Fruit fly (Drosophila melanogaster): ENCODE measurements around the gene Nlg4.
A peak's percentile ranks its signal among the peaks of the same experiment; 100 is the strongest.

The Nlg4 gene

DNA sequence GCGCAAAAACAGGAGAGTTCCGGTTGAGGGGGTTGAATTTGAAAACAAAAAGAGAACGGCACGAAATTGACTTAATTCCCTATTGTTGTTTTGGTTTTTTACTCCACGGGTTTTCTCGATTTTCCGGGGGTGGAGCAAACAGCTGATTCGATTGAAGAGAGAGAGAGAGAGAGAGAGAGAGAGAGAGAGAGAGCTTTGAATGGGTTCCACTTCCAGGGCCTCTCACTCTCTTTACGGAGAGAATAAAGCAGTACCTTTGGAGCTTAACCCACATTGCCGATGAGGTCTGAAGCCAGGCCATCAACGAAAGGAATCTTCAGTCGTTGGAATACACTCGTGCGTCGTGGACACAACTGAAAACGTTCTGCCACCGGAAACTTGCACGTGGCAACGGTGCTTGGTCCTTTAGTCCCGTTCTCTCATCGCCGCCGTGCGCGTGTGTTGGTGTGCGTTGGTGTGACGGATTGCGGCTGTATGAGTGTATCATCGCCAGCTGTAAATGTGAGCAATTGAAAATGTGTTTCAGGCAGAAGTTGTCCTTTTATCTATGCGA, at the start of gene Nlg4:
Gene Nlg4, plus strand, starts transcription at position 332 of the 553 bp plus-strand sequence.
- no peak for TF ChIP-seq CG17801 (GFP tag; optimal IDR thresholded peaks at IDR 0.05; ENCODE audit: partially characterized antibody)

DNA sequence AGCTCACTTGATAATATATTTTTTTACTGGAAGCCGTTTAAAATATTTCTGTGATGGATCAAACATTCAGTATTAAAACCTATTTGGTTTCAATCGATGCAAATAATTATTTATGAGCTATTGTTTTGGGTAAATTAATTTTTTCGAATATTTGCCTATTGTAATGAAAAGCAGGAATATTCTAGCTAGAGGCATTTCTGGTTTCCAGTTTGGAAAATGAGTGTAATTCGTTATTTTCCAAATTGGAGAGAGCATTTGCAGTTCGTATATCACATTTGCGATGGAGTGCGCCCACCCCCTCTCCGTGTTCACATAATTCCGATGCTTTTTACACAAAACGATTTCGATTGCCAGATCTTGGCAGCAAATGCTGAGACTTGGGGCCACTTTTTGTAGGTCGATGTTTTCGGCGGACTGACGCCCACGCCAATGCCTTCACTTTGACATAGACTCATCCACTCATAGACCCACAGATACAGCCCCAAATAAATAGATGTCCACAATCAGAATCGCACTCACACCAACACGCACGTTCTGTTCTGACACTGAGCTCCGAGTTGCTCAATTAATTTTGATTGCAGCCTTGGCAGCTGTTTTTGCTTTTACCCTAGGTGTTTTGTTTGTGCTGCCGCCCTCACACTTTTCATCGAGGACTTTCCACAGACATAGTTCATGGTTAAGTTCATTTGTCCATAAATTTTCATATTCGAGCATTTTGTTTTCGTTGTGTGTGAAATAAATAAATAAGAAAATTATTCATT, 36.8 kb upstream of the Nlg4 start:
- TF ChIP-seq CG17801 (GFP tag; optimal IDR thresholded peaks at IDR 0.05; ENCODE audit: partially characterized antibody): no peak

DNA sequence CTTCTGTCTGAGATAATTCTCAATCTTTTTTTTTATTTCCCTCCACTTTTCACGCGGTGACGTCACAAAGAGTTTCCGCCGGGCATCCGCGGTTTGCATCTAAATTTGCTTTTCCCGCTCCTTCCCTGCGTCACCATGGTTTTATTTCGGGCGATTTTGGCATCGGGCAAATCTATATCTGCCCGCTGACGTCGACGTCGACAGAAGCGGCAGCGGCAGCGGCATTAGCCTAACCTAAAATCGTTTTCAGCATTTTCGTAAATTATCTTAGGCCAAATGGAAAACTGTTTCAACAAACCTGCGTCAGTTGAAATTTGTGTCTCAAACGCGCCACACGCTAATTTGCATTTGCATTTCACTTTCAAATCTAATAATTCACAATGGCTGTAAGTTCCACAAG, 35.5 kb upstream of the Nlg4 start, which contains the start of gene CG5023:
Gene CG5023, plus strand, starts transcription at position 301 of the 400 bp plus-strand sequence.
- no peak for TF ChIP-seq CG17801 (GFP tag; optimal IDR thresholded peaks at IDR 0.05; ENCODE audit: partially characterized antibody)

DNA sequence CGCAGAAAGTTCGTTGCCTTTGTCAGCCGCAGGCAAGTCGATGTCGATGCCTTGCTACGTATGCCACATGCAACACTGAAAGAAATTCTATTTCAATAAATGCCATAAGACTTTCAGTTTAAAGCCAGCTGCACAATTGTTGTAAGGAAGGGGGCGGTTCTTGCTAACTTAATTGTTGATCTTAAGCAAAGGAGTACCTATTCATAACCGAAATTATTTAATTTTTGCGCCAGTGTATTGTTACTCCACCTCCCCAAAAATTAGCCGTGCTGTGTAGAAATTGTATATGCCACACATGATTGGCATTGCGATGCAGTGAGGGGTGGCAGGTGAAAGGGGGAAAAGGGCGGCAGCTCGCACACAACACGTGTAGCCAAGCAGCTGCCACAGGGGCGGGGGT, 19.6 kb upstream of the Nlg4 start:
- TF ChIP-seq CG17801 (GFP tag; optimal IDR thresholded peaks at IDR 0.05; ENCODE audit: partially characterized antibody): no peak

DNA sequence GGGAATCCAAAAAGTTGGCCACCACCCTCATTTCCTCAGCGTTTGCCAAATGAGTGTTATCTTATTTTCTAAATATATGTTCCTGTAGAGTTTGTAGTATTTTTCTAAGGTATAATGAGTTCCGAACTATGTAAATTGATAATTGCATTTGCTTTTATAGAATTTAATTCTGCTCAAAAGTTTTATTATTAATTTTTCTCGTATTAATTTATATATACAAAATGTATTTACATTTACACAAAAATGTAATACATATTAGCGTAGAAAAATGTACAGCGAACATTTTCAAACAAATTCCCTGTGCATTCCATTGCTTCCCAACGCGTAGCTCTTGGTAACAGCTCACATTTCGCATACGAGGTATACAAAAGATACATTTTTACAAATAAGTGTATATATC, 5.1 kb downstream of the Nlg4 start, which contains the start of gene CG17199:
Gene CG17199, minus strand, starts transcription at position 101 of the 400 bp plus-strand sequence.
- no peak for TF ChIP-seq CG17801 (GFP tag; optimal IDR thresholded peaks at IDR 0.05; ENCODE audit: partially characterized antibody)

DNA sequence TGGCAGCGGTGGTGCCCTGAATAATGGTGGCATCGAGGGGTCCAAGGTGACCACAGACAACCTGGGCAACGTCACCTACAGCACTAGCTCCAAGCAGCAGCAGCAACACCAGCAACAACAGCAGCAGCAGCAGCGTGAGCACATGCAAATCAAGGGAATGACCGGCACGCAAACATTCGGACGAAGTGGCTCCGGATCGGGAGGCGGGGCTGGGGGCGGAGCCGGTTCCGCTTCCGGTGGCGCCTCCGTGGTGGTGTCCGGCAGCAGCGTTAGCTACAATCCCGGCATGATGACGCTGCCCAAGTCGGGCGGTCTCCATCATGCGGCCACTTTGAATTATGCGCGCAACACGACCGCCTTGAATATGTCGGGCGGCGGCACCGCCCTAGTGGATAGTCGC, 22.9 kb downstream of the Nlg4 start:
- TF ChIP-seq CG17801 (GFP tag; optimal IDR thresholded peaks at IDR 0.05; ENCODE audit: partially characterized antibody): no peak

DNA sequence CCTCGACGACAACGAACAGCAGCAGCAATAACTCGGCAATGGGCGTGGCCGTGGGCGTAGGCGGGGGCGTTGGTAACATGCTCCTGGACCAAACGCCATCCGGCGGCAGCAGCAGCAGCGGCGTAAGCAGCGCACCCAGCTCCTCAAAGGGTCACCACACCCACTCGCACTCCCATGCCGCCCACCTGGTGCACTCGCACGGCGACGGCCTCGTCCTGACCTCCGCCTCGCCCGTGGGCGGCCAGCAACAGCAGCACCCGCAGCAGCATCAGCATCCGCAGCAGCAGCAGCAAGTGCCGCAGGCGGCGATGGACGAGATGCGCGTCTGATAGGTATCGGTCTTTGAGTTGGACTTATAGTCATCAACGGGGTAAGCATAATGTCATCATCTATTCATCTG, 33.4 kb downstream of the Nlg4 start:
- TF ChIP-seq CG17801 (GFP tag; optimal IDR thresholded peaks at IDR 0.05; ENCODE audit: partially characterized antibody): no peak

DNA sequence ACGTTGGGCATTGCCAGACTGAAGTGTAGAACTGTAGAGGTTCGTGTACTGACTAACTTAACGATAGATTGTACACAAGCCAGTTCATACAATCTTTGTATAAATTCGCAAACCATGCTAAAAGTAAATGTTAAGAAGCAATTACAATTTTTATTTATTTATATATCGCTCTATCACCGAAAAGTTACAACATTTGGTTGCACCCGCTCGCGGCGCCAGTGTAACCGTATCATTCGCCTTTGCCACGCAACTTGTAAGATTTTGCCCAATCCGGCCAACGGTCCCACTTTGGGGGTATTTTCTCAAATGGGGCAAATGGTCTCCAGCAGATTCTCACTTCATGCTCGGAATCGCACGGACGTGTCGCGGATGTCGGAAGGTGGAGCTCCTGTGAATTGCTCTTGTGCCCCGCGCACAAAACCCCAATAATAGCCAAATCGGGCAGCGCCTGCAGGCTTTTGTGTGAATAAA, 47.9 kb downstream of the Nlg4 start, which contains the start of gene cic:
Gene cic, plus strand, starts transcription at position 328 of the 471 bp plus-strand sequence.
- TF ChIP-seq CG17801 (GFP tag; optimal IDR thresholded peaks at IDR 0.05; ENCODE audit: partially characterized antibody): peak; percentile 30

DNA sequence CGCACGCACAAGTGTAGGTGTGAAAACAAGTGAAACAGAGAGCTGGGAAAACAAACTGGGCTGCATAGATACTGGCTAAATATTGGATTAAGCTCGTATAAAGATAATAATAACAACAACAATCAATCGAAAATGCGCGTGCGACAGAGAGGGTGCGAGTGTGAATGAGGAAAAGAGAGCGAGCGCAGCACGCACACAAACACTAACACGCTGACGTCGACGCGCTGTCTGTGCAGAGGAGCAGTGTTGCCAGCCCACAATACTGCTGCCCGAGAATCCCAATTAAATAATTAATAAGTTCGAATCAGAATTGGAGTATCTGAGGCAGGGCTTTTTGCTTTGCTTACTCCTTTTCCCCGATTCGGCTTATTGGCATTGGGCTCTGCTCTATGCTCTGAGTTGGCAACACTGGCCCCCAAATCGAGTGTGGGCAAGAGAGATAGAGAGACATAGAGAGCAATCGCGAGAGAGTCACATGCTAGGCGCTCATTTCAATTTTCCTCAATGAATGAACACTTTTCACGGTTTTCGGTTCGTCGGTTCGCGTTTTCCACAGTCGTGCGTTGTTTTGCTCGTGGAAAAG, 48.5 kb downstream of the Nlg4 start:
- no peak for TF ChIP-seq CG17801 (GFP tag; optimal IDR thresholded peaks at IDR 0.05; ENCODE audit: partially characterized antibody)

DNA sequence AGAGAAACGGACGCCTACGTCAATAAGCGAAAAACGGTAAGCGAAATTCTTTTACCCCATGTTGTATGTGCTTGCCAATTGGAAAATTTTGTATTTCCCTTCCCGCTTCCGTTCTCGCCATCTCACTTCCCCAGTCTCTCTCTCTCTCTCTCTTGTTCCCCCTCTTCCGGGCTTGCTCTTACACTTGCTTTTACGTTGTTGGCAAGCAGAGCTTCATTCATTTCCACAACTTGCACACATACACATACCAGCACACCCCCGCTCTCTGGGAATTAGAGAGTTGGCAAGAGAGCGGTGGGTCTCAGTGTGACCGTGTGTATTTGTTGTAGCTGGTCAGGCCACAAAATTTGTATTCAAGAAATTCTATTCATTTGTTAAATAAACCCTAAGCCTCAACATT, 49.2 kb downstream of the Nlg4 start:
- TF ChIP-seq CG17801 (GFP tag; optimal IDR thresholded peaks at IDR 0.05; ENCODE audit: partially characterized antibody): no peak

DNA sequence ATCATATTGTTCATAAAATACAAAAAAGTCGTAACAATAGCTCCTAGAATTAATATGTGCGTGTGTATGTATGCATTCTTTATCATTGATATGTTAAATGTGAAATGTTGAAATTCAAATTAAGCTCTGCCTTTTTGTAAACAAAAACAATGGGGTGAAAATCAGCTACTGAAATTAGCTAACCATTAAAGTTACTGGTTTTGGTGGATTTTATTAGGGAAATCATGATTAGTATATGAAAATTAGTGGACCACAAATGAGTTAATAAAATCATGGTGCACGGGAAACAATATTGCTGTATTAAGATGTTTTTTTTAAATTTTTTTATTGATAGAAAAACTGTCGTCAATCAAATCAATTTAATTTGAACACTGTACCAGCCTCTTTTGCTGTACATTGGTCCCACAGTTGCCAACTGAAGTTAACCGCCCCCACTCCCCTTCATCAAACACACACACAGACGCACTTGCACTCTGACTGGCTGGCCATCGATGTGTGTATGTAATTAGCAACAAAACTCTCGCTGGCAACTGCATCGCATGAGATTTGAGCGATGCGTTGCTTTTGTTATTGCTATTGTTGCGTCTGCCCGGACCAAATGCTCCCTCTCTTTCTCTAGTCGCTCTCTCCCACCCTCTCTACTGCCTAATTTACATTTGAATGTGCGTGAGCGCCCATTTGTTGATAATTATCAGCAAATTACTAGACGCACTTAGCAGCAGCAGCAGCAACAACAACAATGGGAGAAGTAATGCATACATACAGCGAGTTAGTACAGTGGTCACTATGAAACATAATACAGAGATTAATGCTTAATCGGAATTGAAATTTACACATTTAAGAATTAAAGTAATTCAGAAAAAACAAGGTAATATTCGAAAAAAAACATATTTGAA, 49.9 kb downstream of the Nlg4 start:
- no peak for TF ChIP-seq CG17801 (GFP tag; optimal IDR thresholded peaks at IDR 0.05; ENCODE audit: partially characterized antibody)

DNA sequence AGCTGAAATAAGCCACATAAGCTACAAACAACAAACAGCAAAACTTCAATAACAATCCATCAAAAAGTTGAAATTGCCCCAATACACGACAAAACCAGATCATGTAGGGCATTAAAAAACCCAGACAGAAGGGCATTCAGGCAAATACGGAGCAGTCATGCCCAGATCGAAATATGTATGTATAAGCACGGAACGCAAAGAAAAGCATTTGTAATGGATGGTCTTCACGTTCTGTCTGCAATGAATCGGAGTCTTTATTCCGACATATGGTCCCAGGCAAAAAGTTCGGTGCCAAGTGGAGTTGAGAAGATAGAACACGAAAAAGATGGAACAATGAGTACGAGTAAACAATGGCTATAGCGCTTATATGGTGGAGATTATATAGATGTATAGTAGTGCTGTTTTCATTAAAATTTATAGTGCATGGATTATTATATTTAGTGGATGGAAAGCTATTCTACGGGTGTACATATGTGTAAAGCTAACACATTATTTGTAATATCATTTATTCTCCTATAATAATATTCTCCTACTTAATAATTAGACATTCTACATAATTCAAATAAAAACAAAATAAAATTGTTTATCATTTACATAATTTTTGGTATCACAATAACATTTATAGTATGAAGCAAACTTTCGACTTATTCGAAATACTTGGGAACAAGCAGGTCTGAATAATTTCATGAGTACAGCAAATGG, 51.8 kb downstream of the Nlg4 start:
- no peak for TF ChIP-seq CG17801 (GFP tag; optimal IDR thresholded peaks at IDR 0.05; ENCODE audit: partially characterized antibody)

DNA sequence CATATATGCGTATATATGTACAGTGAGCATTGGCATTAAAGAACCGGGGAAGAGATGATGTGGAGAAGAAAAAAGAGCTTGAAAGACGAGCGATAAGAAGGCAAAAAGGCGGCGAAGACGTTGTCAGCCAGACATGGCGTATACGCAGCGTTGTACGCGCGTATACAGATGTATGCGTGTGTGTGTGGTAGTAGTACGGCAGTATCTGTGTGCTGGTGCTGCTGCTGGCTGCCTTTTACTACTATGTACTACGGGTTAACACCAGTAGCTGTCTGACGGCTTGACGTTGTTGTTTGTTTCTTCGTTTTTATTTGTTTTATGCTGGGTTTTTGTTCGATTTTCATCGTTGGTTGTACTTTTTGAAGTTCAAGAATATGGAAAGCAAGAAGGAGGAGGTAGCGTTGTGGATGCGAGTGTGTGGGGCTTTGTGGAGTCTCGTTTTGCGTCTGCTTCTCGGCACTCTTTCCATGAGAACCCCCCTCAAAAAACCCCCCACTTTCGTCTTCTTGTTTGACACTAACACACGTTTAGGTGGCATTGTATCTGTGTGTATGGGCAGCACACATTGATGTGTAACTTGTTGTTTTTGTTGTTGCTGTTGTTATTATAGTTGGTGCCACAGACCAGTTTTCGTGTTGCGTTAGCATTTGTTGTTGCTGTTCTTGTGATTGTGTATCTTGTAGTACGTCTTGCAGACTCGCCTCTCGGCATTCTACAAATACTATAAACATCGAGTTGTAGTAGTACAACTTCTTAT, 52.7 kb downstream of the Nlg4 start:
- no peak for TF ChIP-seq CG17801 (GFP tag; optimal IDR thresholded peaks at IDR 0.05; ENCODE audit: partially characterized antibody)

DNA sequence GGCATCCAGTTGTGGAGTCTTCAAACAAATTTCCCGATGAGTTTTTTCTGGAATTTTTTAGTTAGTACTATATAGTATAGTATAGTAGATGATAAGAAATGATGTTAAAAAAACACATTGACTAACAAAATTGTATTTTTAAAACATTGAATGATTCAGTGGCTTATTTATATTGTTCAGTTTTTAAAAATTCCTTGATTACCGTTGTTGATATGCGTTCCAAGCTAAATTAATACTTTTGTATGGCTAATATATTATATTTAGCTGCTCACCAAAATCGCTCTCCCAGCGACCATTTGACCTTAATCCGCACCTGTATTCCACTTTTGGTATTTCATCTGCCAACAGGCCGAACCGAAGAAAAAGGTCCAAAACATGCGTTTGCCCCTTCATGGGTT, 53.3 kb downstream of the Nlg4 start:
- TF ChIP-seq CG17801 (GFP tag; optimal IDR thresholded peaks at IDR 0.05; ENCODE audit: partially characterized antibody): no peak
